Fruit fly (Drosophila melanogaster): ENCODE results near the gene st.

DNA sequence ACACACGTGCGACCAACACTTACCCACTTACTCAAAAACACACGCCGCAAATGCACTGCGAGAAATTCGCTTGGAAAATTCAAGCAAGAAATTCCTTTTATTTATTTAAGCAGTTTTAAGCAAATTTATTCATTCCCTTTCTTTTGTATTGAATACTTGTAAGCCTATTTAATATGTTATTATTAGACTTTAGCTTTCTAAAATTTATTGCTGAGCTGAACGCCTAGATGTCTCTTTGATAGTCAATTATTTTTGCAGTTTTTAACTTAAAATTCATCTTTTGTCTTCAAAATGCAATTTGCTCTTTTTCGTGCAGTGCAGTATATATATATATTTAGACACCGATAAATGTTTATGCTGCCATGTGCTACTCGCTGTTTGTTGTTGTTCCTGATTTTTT lies 36.5 kb downstream of the st start:
- no peak for TF ChIP-seq psq (optimal IDR thresholded peaks at IDR 0.05)
- no peak for TF ChIP-seq h (optimal IDR thresholded peaks at IDR 0.05)
- TF ChIP-seq insv (optimal IDR thresholded peaks at IDR 0.05): no peak
